Fruit fly (Drosophila melanogaster) whole organism, embryonic: Measurements from ENCODE around the gene rngo.

ENCODE experiments used
- Bgb ChIP-seq: fragments of 200-800 bp; sonication (Bioruptor generic); IDR thresholded peaks from 2 replicates; pipeline ENCODE4 v1.3.6; 2022; ENCODE audit warnings: missing biosample characterization, missing genetic modification characterization; ENCODE audit not compliant: partially characterized antibody
- CG10979 ChIP-seq: fragments of 200-800 bp; sonication (Bioruptor generic); optimal IDR thresholded peaks from 2 replicates; lab custom pipeline; 2018; ENCODE audit warnings: missing biosample characterization, mild to moderate bottlenecking, missing genetic modification characterization, moderate library complexity
- CG11456 ChIP-seq: fragments of 200-800 bp; sonication (Bioruptor generic); IDR thresholded peaks from 3 replicates; pipeline ENCODE4 v1.3.6; 2022; ENCODE audit warnings: missing biosample characterization, missing genetic modification characterization
- CG13424 ChIP-seq: fragments of 200-800 bp; sonication (Bioruptor generic); optimal IDR thresholded peaks from 2 replicates; lab custom pipeline; 2019; ENCODE audit warnings: missing biosample characterization, mild to moderate bottlenecking, missing genetic modification characterization, moderate library complexity
- CG14050 ChIP-seq: fragments of 200-800 bp; sonication (Bioruptor generic); IDR thresholded peaks from 3 replicates; pipeline ENCODE4 v1.3.6; 2022; ENCODE audit warnings: missing biosample characterization, missing genetic modification characterization
- CG14441 ChIP-seq: fragments of 200-800 bp; sonication (Bioruptor generic); IDR thresholded peaks from 2 replicates; pipeline ENCODE4 v1.3.6; 2022; ENCODE audit warnings: missing biosample characterization, missing genetic modification characterization
- CG1603 ChIP-seq: fragments of 200-800 bp; sonication (Bioruptor generic); optimal IDR thresholded peaks from 2 replicates; lab custom pipeline; 2019; ENCODE audit warnings: missing biosample characterization, mild to moderate bottlenecking, missing genetic modification characterization, moderate library complexity
- CG16815 ChIP-seq: fragments of 200-800 bp; sonication (Bioruptor generic); optimal IDR thresholded peaks from 3 replicates; lab custom pipeline; 2017; ENCODE audit warnings: missing biosample characterization, mild to moderate bottlenecking, missing genetic modification characterization
- CG17359 ChIP-seq: fragments of 200-800 bp; sonication (Bioruptor generic); optimal IDR thresholded peaks from 3 replicates; lab custom pipeline; 2018; ENCODE audit warnings: missing biosample characterization, mild to moderate bottlenecking, missing genetic modification characterization, moderate library complexity
- CG1792 ChIP-seq: fragments of 200-800 bp; sonication (Bioruptor generic); optimal IDR thresholded peaks from 2 replicates; lab custom pipeline; 2016; ENCODE audit warnings: missing biosample characterization, missing genetic modification characterization
- CG2202 ChIP-seq: fragments of 200-800 bp; sonication (Bioruptor generic); optimal IDR thresholded peaks from 2 replicates; lab custom pipeline; 2018; ENCODE audit warnings: missing biosample characterization, mild to moderate bottlenecking, missing genetic modification characterization
- CG2889 ChIP-seq: fragments of 200-800 bp; sonication (Bioruptor generic); IDR thresholded peaks from 3 replicates; pipeline ENCODE4 v1.3.6; 2022; ENCODE audit warnings: missing biosample characterization, missing genetic modification characterization
- CG33213 ChIP-seq: fragments of 200-800 bp; sonication (Bioruptor generic); optimal IDR thresholded peaks from 3 replicates; lab custom pipeline; 2016; ENCODE audit warnings: missing biosample characterization, missing genetic modification characterization
- CG33557 ChIP-seq: fragments of 200-800 bp; sonication (Bioruptor generic); optimal IDR thresholded peaks from 2 replicates; lab custom pipeline; 2019; ENCODE audit warnings: missing biosample characterization, mild to moderate bottlenecking, missing genetic modification characterization, moderate library complexity
- CG7372 ChIP-seq: fragments of 200-800 bp; sonication (Bioruptor generic); IDR thresholded peaks from 2 replicates; pipeline ENCODE4 v1.3.6; 2022; ENCODE audit warnings: missing biosample characterization, missing genetic modification characterization
- CG7987 ChIP-seq: fragments of 200-800 bp; sonication (Bioruptor generic); optimal IDR thresholded peaks from 2 replicates; lab custom pipeline; 2018; ENCODE audit warnings: missing biosample characterization, mild to moderate bottlenecking, missing genetic modification characterization, moderate library complexity
- CG8359 ChIP-seq: fragments of 200-800 bp; sonication (Bioruptor generic); optimal IDR thresholded peaks from 2 replicates; lab custom pipeline; 2017; ENCODE audit warnings: missing biosample characterization, mild to moderate bottlenecking, missing genetic modification characterization, borderline replicate concordance
- CG9797 ChIP-seq: fragments of 200-800 bp; sonication (Bioruptor generic); optimal IDR thresholded peaks from 3 replicates; lab custom pipeline; 2018; ENCODE audit warnings: missing biosample characterization, mild to moderate bottlenecking, missing genetic modification characterization
- CG9817 ChIP-seq: fragments of 200-800 bp; sonication (Bioruptor generic); optimal IDR thresholded peaks from 2 replicates; lab custom pipeline; 2018; ENCODE audit warnings: missing biosample characterization, mild to moderate bottlenecking, missing genetic modification characterization, moderate library complexity
- Camta ChIP-seq: fragments of 200-800 bp; sonication (Bioruptor generic); optimal IDR thresholded peaks from 2 replicates; lab custom pipeline; 2016; ENCODE audit warnings: missing biosample characterization, missing genetic modification characterization
- D19A ChIP-seq: fragments of 200-800 bp; optimal IDR thresholded peaks from 3 replicates; lab custom pipeline; 2019; ENCODE audit warnings: missing biosample characterization, mild to moderate bottlenecking, missing genetic modification characterization, moderate library complexity
- Dek ChIP-seq: fragments of 200-800 bp; sonication (Bioruptor generic); optimal IDR thresholded peaks from 3 replicates; lab custom pipeline; 2019; ENCODE audit warnings: missing biosample characterization, mild to moderate bottlenecking, missing genetic modification characterization, moderate library complexity
- Dfd ChIP-seq, 2 experiments: fragments of >200 bp; optimal IDR thresholded peaks; 2 replicates each; lab custom pipeline; 2017; ENCODE audit warnings: missing biosample characterization in 2 of 2, missing genetic modification characterization in 2 of 2
- Drgx ChIP-seq: fragments of 200-800 bp; sonication (Bioruptor generic); IDR thresholded peaks from 2 replicates; pipeline ENCODE4 v1.3.6; 2022; ENCODE audit warnings: missing biosample characterization, missing genetic modification characterization
- Gsc ChIP-seq: fragments of 200-800 bp; sonication (Bioruptor generic); IDR thresholded peaks from 2 replicates; pipeline ENCODE4 v1.3.6; 2022; ENCODE audit warnings: missing biosample characterization, missing genetic modification characterization
- Hand ChIP-seq: fragments of 200-800 bp; sonication (Bioruptor generic); optimal IDR thresholded peaks from 2 replicates; lab custom pipeline; 2017; ENCODE audit warnings: mild to moderate bottlenecking, missing biosample characterization, missing genetic modification reagents, missing genetic modification characterization
- Hmx ChIP-seq: fragments of 200-800 bp; sonication (Bioruptor generic); optimal IDR thresholded peaks from 2 replicates; lab custom pipeline; 2016; ENCODE audit warnings: missing biosample characterization, missing genetic modification characterization
- Hr78 ChIP-seq, 2 experiments: fragments of 200-800 bp in 1 of 2; fragments of >200 bp in 1 of 2; sonication (Bioruptor generic) in 1 of 2; optimal IDR thresholded peaks; 2 replicates each; lab custom pipeline; 2017 to 2019; ENCODE audit warnings: missing biosample characterization in 2 of 2, missing genetic modification characterization in 2 of 2, mild to moderate bottlenecking in 1 of 2, moderate library complexity in 1 of 2
- NC2β ChIP-seq: fragments of 200-800 bp; sonication (Bioruptor generic); optimal IDR thresholded peaks from 2 replicates; lab custom pipeline; 2016; ENCODE audit warnings: missing biosample characterization, missing genetic modification characterization
- NFAT ChIP-seq: fragments of 200-800 bp; sonication (Bioruptor generic); IDR thresholded peaks from 2 replicates; pipeline ENCODE4 v1.3.6; 2022; ENCODE audit warnings: missing biosample characterization, missing genetic modification characterization
- Poxn ChIP-seq: fragments of 200-800 bp; sonication (Bioruptor generic); IDR thresholded peaks from 2 replicates; pipeline ENCODE4 v1.3.6; 2022; ENCODE audit warnings: missing biosample characterization, missing genetic modification characterization
- Trl ChIP-seq, 3 experiments: fragments of >200 bp in 2 of 3; fragments of 200-800 bp in 1 of 3; sonication (Bioruptor generic) in 1 of 3; optimal IDR thresholded peaks; 2 replicates in 1 of 3; 3 replicates in 2 of 3; lab custom pipeline; 2016 to 2017; ENCODE audit warnings: missing biosample characterization in 1 of 3, missing genetic modification characterization in 1 of 3
- ara ChIP-seq: fragments of 200-800 bp; sonication (Bioruptor generic); IDR thresholded peaks from 2 replicates; pipeline ENCODE4 v1.3.6; 2022; ENCODE audit warnings: missing biosample characterization, missing genetic modification characterization
- ato ChIP-seq: fragments of 200-800 bp; sonication (Bioruptor generic); IDR thresholded peaks from 2 replicates; pipeline ENCODE4 v1.3.6; 2022; ENCODE audit warnings: missing biosample characterization, missing genetic modification characterization; ENCODE audit not compliant: partially characterized antibody
- cas ChIP-seq: fragments of 200-800 bp; sonication (Bioruptor generic); IDR thresholded peaks from 2 replicates; pipeline ENCODE4 v1.3.6; 2022; ENCODE audit warnings: missing biosample characterization, missing genetic modification characterization
- chm ChIP-seq: fragments of 200-800 bp; sonication (Bioruptor generic); IDR thresholded peaks from 2 replicates; pipeline ENCODE4 v1.3.6; 2022; ENCODE audit warnings: missing biosample characterization, missing genetic modification characterization
- cwo ChIP-seq: fragments of 200-800 bp; sonication (Bioruptor generic); optimal IDR thresholded peaks from 3 replicates; lab custom pipeline; 2017; ENCODE audit warnings: missing biosample characterization, missing genetic modification characterization, mild to moderate bottlenecking, moderate library complexity, missing genetic modification reagents
- dmrt99B ChIP-seq: fragments of 200-800 bp; sonication (Bioruptor generic); optimal IDR thresholded peaks from 2 replicates; lab custom pipeline; 2018; ENCODE audit warnings: missing biosample characterization, mild to moderate bottlenecking, missing genetic modification characterization, moderate library complexity
- fd102C ChIP-seq: fragments of 200-800 bp; sonication (Bioruptor generic); optimal IDR thresholded peaks from 2 replicates; lab custom pipeline; 2018; ENCODE audit warnings: missing biosample characterization, mild to moderate bottlenecking, missing genetic modification characterization, moderate library complexity
- gsb ChIP-seq: fragments of 200-800 bp; sonication (Bioruptor generic); IDR thresholded peaks from 2 replicates; pipeline ENCODE4 v1.3.6; 2022; ENCODE audit warnings: missing biosample characterization, missing genetic modification characterization
- oc ChIP-seq: fragments of 200-800 bp; sonication (Bioruptor generic); optimal IDR thresholded peaks from 2 replicates; lab custom pipeline; 2018; ENCODE audit warnings: missing biosample characterization, mild to moderate bottlenecking, missing genetic modification characterization, moderate library complexity
- onecut ChIP-seq: fragments of 200-800 bp; sonication (Bioruptor generic); IDR thresholded peaks from 2 replicates; pipeline ENCODE4 v1.3.6; 2022; ENCODE audit warnings: missing biosample characterization, missing genetic modification characterization
- otp ChIP-seq: fragments of 200-800 bp; sonication (Bioruptor generic); IDR thresholded peaks from 3 replicates; pipeline ENCODE4, ENCODE4 v1.3.6; 2022; ENCODE audit warnings: missing biosample characterization, missing genetic modification characterization
- pfk ChIP-seq: fragments of 200-800 bp; sonication (Bioruptor generic); optimal IDR thresholded peaks from 2 replicates; lab custom pipeline; 2018; ENCODE audit warnings: missing biosample characterization, mild to moderate bottlenecking, missing genetic modification characterization, moderate library complexity
- phol ChIP-seq: fragments of 200-800 bp; sonication (Bioruptor generic); optimal IDR thresholded peaks from 3 replicates; lab custom pipeline; 2018; ENCODE audit warnings: missing biosample characterization, mild to moderate bottlenecking, missing genetic modification characterization, moderate library complexity
- repo ChIP-seq: fragments of 200-800 bp; sonication (Bioruptor generic); optimal IDR thresholded peaks from 2 replicates; lab custom pipeline; 2016; ENCODE audit warnings: missing biosample characterization, missing genetic modification characterization
- sug ChIP-seq: fragments of 200-800 bp; optimal IDR thresholded peaks from 2 replicates; lab custom pipeline; 2019; ENCODE audit warnings: missing biosample characterization, mild to moderate bottlenecking, missing genetic modification characterization, moderate library complexity
- unc-4 ChIP-seq: fragments of 200-800 bp; sonication (Bioruptor generic); IDR thresholded peaks from 2 replicates; pipeline ENCODE4 v1.3.6; 2022; ENCODE audit warnings: missing biosample characterization, missing genetic modification characterization; ENCODE audit not compliant: partially characterized antibody
- yki ChIP-seq: fragments of >200 bp; optimal IDR thresholded peaks from 3 replicates; lab custom pipeline; 2018

The rngo gene

dm6 chrX:16422466-16423124 is 18.6 kb upstream of the rngo start, which contains the start of gene hang (continued):
- TF ChIP-seq CG14050 (GFP tag; lab: Robert Waterston, UW) (no peak), CG10979 (tag; lab: Kevin White, UChicago) (peak; percentile 24), Camta (GFP tag; lab: Kevin White, UChicago) (no peak), Trl (optimal IDR thresholded peaks at IDR 0.05; lab: Kevin White, UChicago) (no peak), Trl (GFP tag; optimal IDR thresholded peaks at IDR 0.05; lab: Kevin White, UChicago) (peak; percentile 29), sug (peak; percentile 19), Dfd (GFP tag; optimal IDR thresholded peaks at IDR 0.05; lab: Kevin White, UChicago) (no peak), NC2β (GFP tag; lab: Kevin White, UChicago) (peak; percentile 66), CG2202 (peak; percentile 5), Hr78 (GFP tag; optimal IDR thresholded peaks at IDR 0.05; lab: Kevin White, UChicago) (peak in 1 of 2 experiments; percentile 12), ara (no peak), D19A (peak; percentile 18), CG9797 (GFP tag; lab: Kevin White, UChicago) (peak; percentile 91), CG17359 (tag; lab: Kevin White, UChicago) (peak; percentile 13), Hmx (GFP tag; lab: Kevin White, UChicago) (no peak), gsb (GFP tag; lab: Robert Waterston, UW) (no peak), repo (GFP tag; lab: Kevin White, UChicago) (peak; percentile 47), CG9817 (tag; lab: Kevin White, UChicago) (no peak), CG7372 (GFP tag; lab: Robert Waterston, UW) (no peak), CG14441 (GFP tag; lab: Robert Waterston, UW) (peak; percentile 49), ato (GFP tag; lab: Robert Waterston, UW) (peak; percentile 82), CG8359 (GFP tag; lab: Kevin White, UChicago) (no peak), oc (no peak), Gsc (GFP tag; lab: Robert Waterston, UW) (no peak), CG33213 (peak; percentile 62), chm (GFP tag; lab: Robert Waterston, UW) (peak; percentile 77), Bgb (GFP tag; lab: Robert Waterston, UW) (peak; percentile 90), CG2889 (GFP tag; lab: Robert Waterston, UW) (no peak), CG13424 (tag; lab: Kevin White, UChicago) (peak; percentile 21), Drgx (GFP tag; lab: Robert Waterston, UW) (no peak), dmrt99B (tag; lab: Kevin White, UChicago) (no peak), CG16815 (GFP tag; lab: Kevin White, UChicago) (no peak), Hand (GFP tag; lab: Kevin White, UChicago) (peak; percentile 40), NFAT (GFP tag; lab: Robert Waterston, UW) (peak; percentile 66), otp (GFP tag; lab: Robert Waterston, UW) (peak; percentile 8; the same call in 1 of the 3 replicates), pfk (GFP tag; lab: Kevin White, UChicago) (peak; percentile 34), CG1792 (peak; percentile 10), Dek (tag; lab: Kevin White, UChicago) (peak; percentile 37), onecut (GFP tag; lab: Robert Waterston, UW) (peak; percentile 40), fd102C (GFP tag; lab: Kevin White, UChicago) (no peak), phol (tag; lab: Kevin White, UChicago) (peak; percentile 94), CG33557 (GFP tag; lab: Kevin White, UChicago) (peak; percentile 9), unc-4 (GFP tag; lab: Robert Waterston, UW) (peak; percentile 71), CG11456 (GFP tag; lab: Robert Waterston, UW) (peak; percentile 70), cwo (GFP tag; lab: Kevin White, UChicago) (peak; percentile 39), Poxn (GFP tag; lab: Robert Waterston, UW) (no peak), cas (GFP tag; lab: Robert Waterston, UW) (peak; percentile 25; the same call in 1 of the 2 replicates), CG7987 (GFP tag; lab: Kevin White, UChicago) (peak; percentile 72), CG1603 (tag; lab: Kevin White, UChicago) (peak; percentile 77), yki (lab: Kevin White, UChicago) (no peak)
